Fruit fly (Drosophila melanogaster): Measurements from ENCODE around the gene CG7988.

Gene CG7988

dm6 chr3R:18185385-18185784 lies 34.9 kb upstream of the CG7988 start, which contains the start of the genes Arp5 and CG7208 (continued):
- TF ChIP-seq CG10979 (tag; optimal IDR thresholded peaks at IDR 0.05) (peak; percentile 53), jigr1 (GFP tag; IDR thresholded peaks at IDR 0.05) (no peak), dm (GFP tag; optimal IDR thresholded peaks at IDR 0.05) (peak; percentile 5), run (tag; optimal IDR thresholded peaks at IDR 0.05) (no peak), knrl (GFP tag; IDR thresholded peaks at IDR 0.05; ENCODE audit: partially characterized antibody) (no peak), CG12104 (GFP tag; optimal IDR thresholded peaks at IDR 0.05) (peak; percentile 61), Rfx (GFP tag; IDR thresholded peaks at IDR 0.05) (peak; percentile 81), tgo (GFP tag; IDR thresholded peaks at IDR 0.05) (peak; percentile 66), CG9609 (GFP tag; optimal IDR thresholded peaks at IDR 0.05) (peak; percentile 31), CG6689 (GFP tag; IDR thresholded peaks at IDR 0.05) (peak; percentile 88), gsb-n (tag; optimal IDR thresholded peaks at IDR 0.05) (peak; percentile 57), Dfd (GFP tag; optimal IDR thresholded peaks at IDR 0.05) (no peak), wor (GFP tag; IDR thresholded peaks at IDR 0.05) (0 out of 2 replicates have a peak, but pooled peaks have one; percentile 13), usp (GFP tag; optimal IDR thresholded peaks at IDR 0.05) (no peak), Jarid2 (GFP tag; optimal IDR thresholded peaks at IDR 0.05) (no peak), CG2202 (tag; optimal IDR thresholded peaks at IDR 0.05) (no peak), seq (GFP tag; IDR thresholded peaks at IDR 0.05) (no peak; the same call in 1 of the 2 replicates), yki (optimal IDR thresholded peaks at IDR 0.05) (no peak), pfk (GFP tag; optimal IDR thresholded peaks at IDR 0.05) (no peak), lbe (GFP tag; optimal IDR thresholded peaks at IDR 0.05) (peak; percentile 56), dysf (GFP tag; IDR thresholded peaks at IDR 0.05) (peak; percentile 70), CG8924 (tag; optimal IDR thresholded peaks at IDR 0.05) (peak; percentile 65), Doc2 (GFP tag; IDR thresholded peaks at IDR 0.05) (no peak), ken (GFP tag; IDR thresholded peaks at IDR 0.05) (peak; percentile 63; the same call in 1 of the 3 replicates), tio (GFP tag; optimal IDR thresholded peaks at IDR 0.05) (no peak), CG3995 (GFP tag; optimal IDR thresholded peaks at IDR 0.05) (peak; percentile 34), slp2 (GFP tag; optimal IDR thresholded peaks at IDR 0.05) (peak; percentile 44), CG14710 (tag; optimal IDR thresholded peaks at IDR 0.05) (peak; percentile 86), CG3726 (GFP tag; IDR thresholded peaks at IDR 0.05) (no peak), CG15479 (GFP tag; optimal IDR thresholded peaks at IDR 0.05) (no peak), eyg (GFP tag; optimal IDR thresholded peaks at IDR 0.05) (no peak), Nf-YA (GFP tag; IDR thresholded peaks at IDR 0.05) (0 out of 2 replicates have a peak, but pooled peaks have one; percentile 51), CG10274 (GFP tag; optimal IDR thresholded peaks at IDR 0.05) (no peak), CG17802 (tag; optimal IDR thresholded peaks at IDR 0.05) (peak; percentile 11), Drgx (GFP tag; IDR thresholded peaks at IDR 0.05) (0 out of 2 replicates have a peak, but pooled peaks have one; percentile 49), Dbx (GFP tag; IDR thresholded peaks at IDR 0.05) (peak; percentile 82), CG18599 (GFP tag; optimal IDR thresholded peaks at IDR 0.05) (peak; percentile 82), CG15011 (GFP tag; optimal IDR thresholded peaks at IDR 0.05) (no peak), HLH3B (GFP tag; IDR thresholded peaks at IDR 0.05) (no peak), Med (GFP tag) (peak; percentile 88), kni (GFP tag; optimal IDR thresholded peaks at IDR 0.05) (no peak), CkIIα-i1 (GFP tag; IDR thresholded peaks at IDR 0.05) (no peak), lab (GFP tag; optimal IDR thresholded peaks at IDR 0.05) (no peak), tx (GFP tag; optimal IDR thresholded peaks at IDR 0.05) (peak; percentile 41), CG1602 (GFP tag; optimal IDR thresholded peaks at IDR 0.05) (peak; percentile 54), Max (GFP tag; optimal IDR thresholded peaks at IDR 0.05) (peak; percentile 78), jing (GFP tag; optimal IDR thresholded peaks at IDR 0.05) (no peak), Xbp1 (GFP tag; optimal IDR thresholded peaks at IDR 0.05) (peak; percentile 78), CG7745 (tag; optimal IDR thresholded peaks at IDR 0.05) (no peak), HLHmδ (GFP tag; optimal IDR thresholded peaks at IDR 0.05) (no peak), CG6813 (GFP tag; optimal IDR thresholded peaks at IDR 0.05) (no peak), stwl (tag; optimal IDR thresholded peaks at IDR 0.05) (peak; percentile 95)

Data from whole organism, embryonic.